Worm (Caenorhabditis elegans) whole organism, early embryonic: Measurements from ENCODE around the gene F54F7.2.

Experiments
- B0310.2 ChIP-seq: sonication (generic microtip); optimal IDR thresholded peaks from 2 replicates; lab custom pipeline; 2016; ENCODE audit warnings: mild to moderate bottlenecking, missing genetic modification characterization, missing compliant biosample characterization
- F13C5.2 ChIP-seq: sonication (generic microtip); optimal IDR thresholded peaks from 2 replicates; lab custom pipeline; 2017; ENCODE audit warnings: mild to moderate bottlenecking, missing genetic modification characterization, inconsistent platforms, missing compliant biosample characterization
- aly-1 ChIP-seq: sonication (generic microtip); optimal IDR thresholded peaks from 2 replicates; lab custom pipeline; 2016; ENCODE audit warnings: missing genetic modification characterization, missing compliant biosample characterization
- ama-1 ChIP-seq: fragments of 150-350 bp; optimal IDR thresholded peaks from 2 replicates; lab custom pipeline; 2014
- ceh-13 ChIP-seq: fragments of 200-800 bp; sonication (Bioruptor generic); optimal IDR thresholded peaks from 2 replicates; lab custom pipeline; 2018; ENCODE audit warnings: mild to moderate bottlenecking, missing genetic modification characterization, missing compliant biosample characterization
- ceh-36 ChIP-seq: sonication (generic microtip); optimal IDR thresholded peaks from 2 replicates; lab custom pipeline; 2016; ENCODE audit warnings: missing genetic modification characterization, inconsistent platforms, missing compliant biosample characterization
- ets-7 ChIP-seq: sonication (generic microtip); optimal IDR thresholded peaks from 2 replicates; lab custom pipeline; 2016; ENCODE audit warnings: missing genotype, missing genetic modification characterization, missing compliant biosample characterization
- flt-1 ChIP-seq: fragments of 200-800 bp; sonication (Bioruptor generic); IDR thresholded peaks from 2 replicates; pipeline ENCODE4 v1.3.6; 2022; ENCODE audit warnings: missing genetic modification characterization, missing compliant biosample characterization
- hmbx-1 ChIP-seq: sonication (generic microtip); optimal IDR thresholded peaks from 2 replicates; lab custom pipeline; 2016; ENCODE audit warnings: mild to moderate bottlenecking, missing genetic modification characterization, missing compliant biosample characterization
- hmg-4 ChIP-seq: fragments of 200-800 bp; sonication (Bioruptor generic); optimal IDR thresholded peaks from 2 replicates; lab custom pipeline; 2018; ENCODE audit warnings: mild to moderate bottlenecking, missing genetic modification characterization, missing compliant biosample characterization
- hnd-1 ChIP-seq: sonication (generic microtip); optimal IDR thresholded peaks from 2 replicates; lab custom pipeline; 2016; ENCODE audit warnings: missing genetic modification characterization, missing compliant biosample characterization
- pes-1 ChIP-seq: fragments of 200-800 bp; sonication (Bioruptor generic); IDR thresholded peaks from 2 replicates; pipeline ENCODE4 v1.3.6; 2022; ENCODE audit warnings: missing genetic modification reagents, missing genetic modification characterization, missing compliant biosample characterization
- scrt-1 ChIP-seq: fragments of 200-800 bp; sonication (Bioruptor generic); IDR thresholded peaks from 2 replicates; pipeline ENCODE4 v1.3.6; 2022; ENCODE audit warnings: missing genetic modification characterization, missing compliant biosample characterization
- sea-1 ChIP-seq: fragments of 200-800 bp; sonication (Bioruptor generic); conservative IDR thresholded peaks from 2 replicates; pipeline ENCODE4 v1.3.6; 2022; ENCODE audit warnings: missing genetic modification characterization, missing compliant biosample characterization
- tbx-11 ChIP-seq: fragments of 200-800 bp; sonication (Bioruptor generic); IDR thresholded peaks from 2 replicates; pipeline ENCODE4 v1.3.6; 2022; ENCODE audit warnings: missing genetic modification characterization, missing compliant biosample characterization
- tbx-37 ChIP-seq: fragments of 200-800 bp; sonication (Bioruptor generic); conservative IDR thresholded peaks from 2 replicates; pipeline ENCODE4 v1.3.6; 2022; ENCODE audit warnings: missing genetic modification reagents, missing genetic modification characterization, missing compliant biosample characterization
- tra-4 ChIP-seq: sonication (generic microtip); optimal IDR thresholded peaks from 2 replicates; lab custom pipeline; 2017; ENCODE audit warnings: missing genetic modification characterization, missing compliant biosample characterization

F54F7.2 gene

ce11 chrX:11848618-11849017, 5.2 kb downstream of the F54F7.2 start, which contains the start of gene F54F7.9:
Gene F54F7.9 (minus strand): TSS chrX:11848718.
- no peak for TF ChIP-seq tbx-37 (GFP tag; lab: Robert Waterston, UW)
- no peak for TF ChIP-seq hnd-1 (tag; lab: Kevin White, UChicago)
- no peak for TF ChIP-seq ceh-36 (tag; lab: Kevin White, UChicago)
- no peak for TF ChIP-seq sea-1 (GFP tag; lab: Robert Waterston, UW)
- no peak for TF ChIP-seq F13C5.2 (tag; lab: Kevin White, UChicago)
- no peak for TF ChIP-seq hmg-4 (GFP tag; lab: Kevin White, UChicago)
- no peak for TF ChIP-seq pes-1 (GFP tag; lab: Robert Waterston, UW)
- no peak for TF ChIP-seq ama-1 (lab: Kevin White, UChicago)
- TF ChIP-seq ets-7: no peak
- no peak for TF ChIP-seq tra-4
- no peak for TF ChIP-seq tbx-11 (GFP tag; lab: Robert Waterston, UW)
- no peak for TF ChIP-seq scrt-1 (GFP tag; lab: Robert Waterston, UW)
- TF ChIP-seq ceh-13 (GFP tag; lab: Kevin White, UChicago): no peak
- TF ChIP-seq flt-1 (GFP tag; lab: Robert Waterston, UW): no peak
- TF ChIP-seq hmbx-1 (tag; lab: Kevin White, UChicago): no peak
- TF ChIP-seq aly-1 (tag; lab: Kevin White, UChicago): no peak
- TF ChIP-seq B0310.2 (tag; lab: Kevin White, UChicago): no peak

- no peak for TF ChIP-seq tbx-37 (GFP tag; lab: Robert Waterston, UW)
- TF ChIP-seq sea-1 (GFP tag; lab: Robert Waterston, UW): no peak
- no peak for TF ChIP-seq hmbx-1 (tag; lab: Kevin White, UChicago)
- no peak for TF ChIP-seq tbx-11 (GFP tag; lab: Robert Waterston, UW)
- TF ChIP-seq B0310.2 (tag; lab: Kevin White, UChicago): no peak
- TF ChIP-seq F13C5.2 (tag; lab: Kevin White, UChicago): no peak
- TF ChIP-seq pes-1 (GFP tag; lab: Robert Waterston, UW): no peak
- no peak for TF ChIP-seq tra-4
- TF ChIP-seq hnd-1 (tag; lab: Kevin White, UChicago): no peak
- TF ChIP-seq ceh-13 (GFP tag; lab: Kevin White, UChicago): no peak
- TF ChIP-seq ceh-36 (tag; lab: Kevin White, UChicago): no peak
- TF ChIP-seq hmg-4 (GFP tag; lab: Kevin White, UChicago): no peak
- TF ChIP-seq ama-1 (lab: Kevin White, UChicago): no peak
- no peak for TF ChIP-seq scrt-1 (GFP tag; lab: Robert Waterston, UW)
- no peak for TF ChIP-seq aly-1 (tag; lab: Kevin White, UChicago)
- TF ChIP-seq ets-7: no peak
- TF ChIP-seq flt-1 (GFP tag; lab: Robert Waterston, UW): no peak
Observed at ce11 chrX:11850082-11850481, 6.6 kb downstream of the F54F7.2 start, which contains the start of gene F54F7.3. Gene F54F7.3 (minus strand): TSS chrX:11850182.

- TF ChIP-seq flt-1 (GFP tag; lab: Robert Waterston, UW) (no peak), hmbx-1 (tag; lab: Kevin White, UChicago) (no peak), tbx-11 (GFP tag; lab: Robert Waterston, UW) (no peak), B0310.2 (tag; lab: Kevin White, UChicago) (no peak), aly-1 (tag; lab: Kevin White, UChicago) (no peak), sea-1 (GFP tag; lab: Robert Waterston, UW) (no peak), pes-1 (GFP tag; lab: Robert Waterston, UW) (no peak), F13C5.2 (tag; lab: Kevin White, UChicago) (no peak), ets-7 (no peak), ceh-36 (tag; lab: Kevin White, UChicago) (no peak), tbx-37 (GFP tag; lab: Robert Waterston, UW) (no peak), tra-4 (no peak), ama-1 (lab: Kevin White, UChicago) (no peak), hmg-4 (GFP tag; lab: Kevin White, UChicago) (no peak)
Observed at ce11 chrX:11850572-11850971, 7.1 kb downstream of the F54F7.2 start, which contains the start of gene F54F7.14. Gene F54F7.14 (plus strand): TSS chrX:11850872.

- TF ChIP-seq ceh-13 (GFP tag; lab: Kevin White, UChicago): no peak
- no peak for TF ChIP-seq F13C5.2 (tag; lab: Kevin White, UChicago)
- TF ChIP-seq flt-1 (GFP tag; lab: Robert Waterston, UW): no peak
- TF ChIP-seq tbx-37 (GFP tag; lab: Robert Waterston, UW): no peak
Observed at ce11 chrX:11852494-11852893, 9.0 kb downstream of the F54F7.2 start, which contains the start of gene xtr-1. Gene xtr-1 (plus strand): TSS chrX:11852794.

ce11 chrX:11854432-11854831, 11.0 kb downstream of the F54F7.2 start:
- TF ChIP-seq aly-1 (tag; lab: Kevin White, UChicago) (no peak), tbx-11 (GFP tag; lab: Robert Waterston, UW) (no peak), sea-1 (GFP tag; lab: Robert Waterston, UW) (no peak), F13C5.2 (tag; lab: Kevin White, UChicago) (no peak), flt-1 (GFP tag; lab: Robert Waterston, UW) (no peak), tra-4 (no peak), scrt-1 (GFP tag; lab: Robert Waterston, UW) (no peak)

ce11 chrX:11854903-11855302, 11.4 kb downstream of the F54F7.2 start, which contains the start of gene F54F7.8:
Gene F54F7.8 (minus strand): TSS chrX:11855003.
- no peak for TF ChIP-seq ama-1 (lab: Kevin White, UChicago)
- TF ChIP-seq B0310.2 (tag; lab: Kevin White, UChicago): no peak
- no peak for TF ChIP-seq aly-1 (tag; lab: Kevin White, UChicago)
- no peak for TF ChIP-seq pes-1 (GFP tag; lab: Robert Waterston, UW)
- TF ChIP-seq ets-7: no peak
- no peak for TF ChIP-seq hmg-4 (GFP tag; lab: Kevin White, UChicago)
- TF ChIP-seq hnd-1 (tag; lab: Kevin White, UChicago): no peak
- TF ChIP-seq scrt-1 (GFP tag; lab: Robert Waterston, UW): no peak
- TF ChIP-seq tra-4: no peak
- TF ChIP-seq sea-1 (GFP tag; lab: Robert Waterston, UW): no peak
- TF ChIP-seq tbx-37 (GFP tag; lab: Robert Waterston, UW): no peak
- no peak for TF ChIP-seq tbx-11 (GFP tag; lab: Robert Waterston, UW)
- TF ChIP-seq ceh-13 (GFP tag; lab: Kevin White, UChicago): no peak
- TF ChIP-seq flt-1 (GFP tag; lab: Robert Waterston, UW): no peak
- no peak for TF ChIP-seq F13C5.2 (tag; lab: Kevin White, UChicago)
